Worm (Caenorhabditis elegans) whole organism, L4 larva: ENCODE data around the gene F49H12.4.
A peak's percentile ranks its signal among the peaks of the same experiment; 100 is the strongest.

Experiments
- T20F7.1 ChIP-seq: fragments of 200-800 bp; sonication (Bioruptor generic); optimal IDR thresholded peaks from 2 replicates; lab custom pipeline; 2018; ENCODE audit warnings: mild to moderate bottlenecking, missing genetic modification characterization, missing compliant biosample characterization
- ZK337.2 ChIP-seq: fragments of 200-800 bp; sonication (Bioruptor generic); IDR thresholded peaks from 2 replicates; pipeline ENCODE4 v1.3.6; 2022; ENCODE audit warnings: missing genetic modification reagents, missing genetic modification characterization, missing compliant biosample characterization
- ama-1 ChIP-seq: fragments of 150-350 bp; optimal IDR thresholded peaks from 2 replicates; lab custom pipeline; 2014; ENCODE audit warnings: inconsistent platforms, mixed read lengths
- ces-1 ChIP-seq: fragments of 150-350 bp; sonication (generic microtip); optimal IDR thresholded peaks from 4 replicates; lab custom pipeline; 2014; ENCODE audit warnings: missing biosample characterization, missing genetic modification reagents, missing genetic modification characterization
- ctbp-1 ChIP-seq: fragments of 200-800 bp; sonication (Bioruptor generic); IDR thresholded peaks from 2 replicates; pipeline ENCODE4 v1.3.6; 2022; ENCODE audit warnings: missing genetic modification reagents, missing genetic modification characterization, missing compliant biosample characterization
- daf-16 ChIP-seq, 3 experiments: sonication (generic microtip); optimal IDR thresholded peaks; 2 replicates each; lab custom pipeline; 2016 to 2017; ENCODE audit warnings: missing genetic modification characterization in 3 of 3, missing genetic modification reagents in 3 of 3, mild to moderate bottlenecking in 2 of 3, missing compliant biosample characterization in 2 of 3, missing biosample characterization in 1 of 3, moderate library complexity in 1 of 3
- daf-8 ChIP-seq: fragments of 200-800 bp; sonication (Bioruptor generic); IDR thresholded peaks from 2 replicates; pipeline ENCODE4 v1.3.6; 2022; ENCODE audit warnings: missing genetic modification characterization, missing compliant biosample characterization
- lin-13 ChIP-seq: fragments of 150-350 bp; optimal IDR thresholded peaks from 2 replicates; lab custom pipeline; 2014; ENCODE audit warnings: missing biosample characterization, missing genetic modification reagents, missing genetic modification characterization
- lin-39 ChIP-seq: fragments of 150-350 bp; optimal IDR thresholded peaks from 2 replicates; lab custom pipeline; 2014; ENCODE audit warnings: missing biosample characterization, missing genetic modification reagents, missing genetic modification characterization
- nhr-11 ChIP-seq: fragments of 150-350 bp; optimal IDR thresholded peaks from 2 replicates; lab custom pipeline; 2014; ENCODE audit warnings: missing biosample characterization, missing genetic modification characterization
- nhr-28 ChIP-seq: fragments of 150-350 bp; optimal IDR thresholded peaks from 2 replicates; lab custom pipeline; 2014; ENCODE audit warnings: missing biosample characterization, missing genetic modification characterization
- snpc-4 ChIP-seq: fragments of 150-350 bp; optimal IDR thresholded peaks from 2 replicates; lab custom pipeline; 2014; ENCODE audit warnings: missing biosample characterization, missing genetic modification characterization
- unc-62 ChIP-seq, 3 experiments: fragments of 150-350 bp in 1 of 3; sonication (generic microtip); optimal IDR thresholded peaks in 2 of 3; peaks in 1 of 3; 1 replicate in 1 of 3; 2 replicates in 2 of 3; lab custom pipeline; 2014 to 2017; ENCODE audit warnings: missing biosample characterization in 3 of 3, missing genetic modification characterization in 3 of 3, missing genetic modification reagents in 3 of 3, missing genotype in 1 of 3

- TF ChIP-seq ces-1 (GFP tag; lab: Kevin White, UChicago) (no peak), daf-8 (GFP tag; lab: Robert Waterston, UW) (no peak), nhr-11 (no peak), ama-1 (lab: Kevin White, UChicago) (no peak), daf-16 (GFP tag; optimal IDR thresholded peaks at IDR 0.05; lab: Kevin White, UChicago) (no peak), daf-16 (tag; optimal IDR thresholded peaks at IDR 0.05; lab: Kevin White, UChicago) (no peak), unc-62 (GFP tag; optimal IDR thresholded peaks at IDR 0.05 in 1 of 2; lab: Kevin White, UChicago) (peak in 1 of 2 experiments; percentile 50), unc-62 (tag; optimal IDR thresholded peaks at IDR 0.05; lab: Kevin White, UChicago) (no peak), T20F7.1 (GFP tag; lab: Kevin White, UChicago) (no peak), lin-13 (GFP tag; lab: Kevin White, UChicago) (no peak), lin-39 (tag; lab: Kevin White, UChicago) (no peak), ctbp-1 (GFP tag; lab: Robert Waterston, UW) (no peak), snpc-4 (tag; lab: Kevin White, UChicago) (no peak), nhr-28 (tag; lab: Kevin White, UChicago) (no peak), ZK337.2 (GFP tag; lab: Robert Waterston, UW) (no peak)
Observed at ce11 chrX:2113004-2113403, 33.4 kb downstream of the F49H12.4 start, which contains the start of gene bus-5.
